Fruit fly (Drosophila melanogaster) whole organism, embryonic: ENCODE data around the gene tplus3b.

Experiments
- Asciz ChIP-seq: fragments of 200-800 bp; sonication (Bioruptor generic); optimal IDR thresholded peaks from 2 replicates; lab custom pipeline; 2017; ENCODE audit warnings: missing biosample characterization, mild to moderate bottlenecking, missing genetic modification characterization, missing genetic modification reagents
- CG11093 ChIP-seq: fragments of 200-800 bp; sonication (Bioruptor generic); IDR thresholded peaks from 3 replicates; pipeline ENCODE4 v1.3.6; 2022; ENCODE audit warnings: missing biosample characterization, missing genetic modification characterization
- CG13123 ChIP-seq: fragments of 200-800 bp; sonication (Bioruptor generic); optimal IDR thresholded peaks from 2 replicates; lab custom pipeline; 2016; ENCODE audit warnings: missing biosample characterization, missing genetic modification characterization
- CG13296 ChIP-seq: fragments of 200-800 bp; sonication (Bioruptor generic); optimal IDR thresholded peaks from 3 replicates; lab custom pipeline; 2018; ENCODE audit warnings: missing biosample characterization, mild to moderate bottlenecking, missing genetic modification characterization
- CG13894 ChIP-seq: fragments of 200-800 bp; sonication (Bioruptor generic); optimal IDR thresholded peaks from 3 replicates; lab custom pipeline; 2018; ENCODE audit warnings: missing biosample characterization, mild to moderate bottlenecking, missing genetic modification characterization, moderate library complexity
- CG18476 ChIP-seq: fragments of 200-800 bp; sonication (Bioruptor generic); optimal IDR thresholded peaks from 2 replicates; lab custom pipeline; 2016; ENCODE audit warnings: missing biosample characterization, mild to moderate bottlenecking, missing genetic modification characterization
- CG18599 ChIP-seq: fragments of 200-800 bp; sonication (Bioruptor generic); optimal IDR thresholded peaks from 3 replicates; lab custom pipeline; 2017; ENCODE audit warnings: missing biosample characterization, missing genetic modification characterization, mild to moderate bottlenecking, moderate library complexity, missing genetic modification reagents
- CG31365 ChIP-seq: fragments of 200-800 bp; sonication (Bioruptor generic); optimal IDR thresholded peaks from 2 replicates; lab custom pipeline; 2018; ENCODE audit warnings: missing biosample characterization, mild to moderate bottlenecking, missing genetic modification characterization
- CG34422 ChIP-seq: fragments of 200-800 bp; sonication (Bioruptor generic); IDR thresholded peaks from 3 replicates; pipeline ENCODE4 v1.3.6; 2022; ENCODE audit warnings: missing biosample characterization, missing genetic modification characterization
- CG4707 ChIP-seq: fragments of 200-800 bp; sonication (Bioruptor generic); optimal IDR thresholded peaks from 2 replicates; lab custom pipeline; 2018; ENCODE audit warnings: missing biosample characterization, mild to moderate bottlenecking, missing genetic modification characterization, moderate library complexity
- CG5180 ChIP-seq: fragments of 200-800 bp; sonication (Bioruptor generic); optimal IDR thresholded peaks from 3 replicates; lab custom pipeline; 2017; ENCODE audit warnings: missing biosample characterization, missing genetic modification characterization, mild to moderate bottlenecking, moderate library complexity, missing genetic modification reagents
- CG7357 ChIP-seq: fragments of 200-800 bp; sonication (Bioruptor generic); IDR thresholded peaks from 3 replicates; pipeline ENCODE4 v1.3.6; 2022; ENCODE audit warnings: missing biosample characterization, missing genetic modification characterization
- CG8478 ChIP-seq: fragments of >200 bp; optimal IDR thresholded peaks from 2 replicates; lab custom pipeline; 2018
- CG8765 ChIP-seq: fragments of 200-800 bp; sonication (Bioruptor generic); IDR thresholded peaks from 2 replicates; pipeline ENCODE4 v1.3.6; 2022; ENCODE audit warnings: missing biosample characterization, missing genetic modification characterization
- D19A ChIP-seq: fragments of 200-800 bp; optimal IDR thresholded peaks from 3 replicates; lab custom pipeline; 2019; ENCODE audit warnings: missing biosample characterization, mild to moderate bottlenecking, missing genetic modification characterization, moderate library complexity
- Dad ChIP-seq: fragments of 200-800 bp; sonication (Bioruptor generic); optimal IDR thresholded peaks from 3 replicates; lab custom pipeline; 2016; ENCODE audit warnings: missing biosample characterization, missing genetic modification characterization
- E2f2 ChIP-seq: fragments of 200-800 bp; sonication (Bioruptor generic); IDR thresholded peaks from 2 replicates; pipeline ENCODE4 v1.3.6; 2022; ENCODE audit warnings: missing biosample characterization, missing genetic modification characterization
- Eip74EF ChIP-seq, 2 experiments: fragments of 200-800 bp in 1 of 2; fragments of >200 bp in 1 of 2; sonication (Bioruptor generic) in 1 of 2; optimal IDR thresholded peaks; 2 replicates each; lab custom pipeline; 2017 to 2019; ENCODE audit warnings: missing biosample characterization in 2 of 2, missing genetic modification characterization in 2 of 2, mild to moderate bottlenecking in 1 of 2, moderate library complexity in 1 of 2
- Fer3 ChIP-seq: fragments of 200-800 bp; sonication (Bioruptor generic); optimal IDR thresholded peaks from 2 replicates; lab custom pipeline; 2018; ENCODE audit warnings: missing biosample characterization, mild to moderate bottlenecking, missing genetic modification characterization, moderate library complexity
- GATAe ChIP-seq: fragments of 200-800 bp; sonication (Bioruptor generic); conservative IDR thresholded peaks from 2 replicates; pipeline ENCODE4 v1.3.6; 2022; ENCODE audit warnings: missing biosample characterization, missing genetic modification characterization
- HLH4C ChIP-seq: fragments of 200-800 bp; sonication (Bioruptor generic); IDR thresholded peaks from 3 replicates; pipeline ENCODE4 v1.3.6; 2022; ENCODE audit warnings: missing biosample characterization, missing genetic modification characterization; ENCODE audit not compliant: partially characterized antibody
- HLH54F ChIP-seq: fragments of 200-800 bp; sonication (Bioruptor generic); optimal IDR thresholded peaks from 3 replicates; lab custom pipeline; 2016; ENCODE audit warnings: missing biosample characterization, missing genetic modification characterization
- Hmr ChIP-seq: fragments of 200-800 bp; sonication (Bioruptor generic); optimal IDR thresholded peaks from 3 replicates; lab custom pipeline; 2017; ENCODE audit warnings: mild to moderate bottlenecking, missing biosample characterization, missing genetic modification reagents, missing genetic modification characterization
- Jarid2 ChIP-seq: fragments of 200-800 bp; sonication (Bioruptor generic); optimal IDR thresholded peaks from 3 replicates; lab custom pipeline; 2017; ENCODE audit warnings: mild to moderate bottlenecking, missing biosample characterization, missing genetic modification reagents, missing genetic modification characterization
- NC2α ChIP-seq: fragments of 200-800 bp; sonication (Bioruptor generic); optimal IDR thresholded peaks from 2 replicates; lab custom pipeline; 2016; ENCODE audit warnings: missing biosample characterization, missing genetic modification characterization
- Scr ChIP-seq: fragments of 200-800 bp; sonication (Bioruptor generic); IDR thresholded peaks from 2 replicates; pipeline ENCODE4 v1.3.6; 2022; ENCODE audit warnings: missing biosample characterization, missing genetic modification characterization; ENCODE audit not compliant: partially characterized antibody
- TFAM ChIP-seq: fragments of 200-800 bp; sonication (Bioruptor generic); optimal IDR thresholded peaks from 2 replicates; lab custom pipeline; 2017; ENCODE audit warnings: missing biosample characterization, missing genetic modification characterization, inconsistent platforms
- ara ChIP-seq: fragments of 200-800 bp; sonication (Bioruptor generic); IDR thresholded peaks from 2 replicates; pipeline ENCODE4 v1.3.6; 2022; ENCODE audit warnings: missing biosample characterization, missing genetic modification characterization
- ase ChIP-seq: fragments of 200-800 bp; sonication (Bioruptor generic); IDR thresholded peaks from 3 replicates; pipeline ENCODE4 v1.3.6; 2022; ENCODE audit warnings: missing biosample characterization, missing genetic modification characterization
- ato ChIP-seq: fragments of 200-800 bp; sonication (Bioruptor generic); IDR thresholded peaks from 2 replicates; pipeline ENCODE4 v1.3.6; 2022; ENCODE audit warnings: missing biosample characterization, missing genetic modification characterization; ENCODE audit not compliant: partially characterized antibody
- crp ChIP-seq, 2 experiments: fragments of 200-800 bp; sonication (Bioruptor generic); optimal IDR thresholded peaks; 2 replicates in 1 of 2; 3 replicates in 1 of 2; lab custom pipeline; 2017; ENCODE audit warnings: missing biosample characterization in 2 of 2, missing genetic modification characterization in 2 of 2, mild to moderate bottlenecking in 1 of 2, moderate library complexity in 1 of 2
- gcm ChIP-seq: fragments of 200-800 bp; sonication (Bioruptor generic); optimal IDR thresholded peaks from 2 replicates; lab custom pipeline; 2019; ENCODE audit warnings: missing biosample characterization, mild to moderate bottlenecking, missing genetic modification characterization, moderate library complexity
- gfzf ChIP-seq: fragments of 200-800 bp; sonication (Bioruptor generic); optimal IDR thresholded peaks from 2 replicates; lab custom pipeline; 2016; ENCODE audit warnings: missing biosample characterization, mild to moderate bottlenecking, missing genetic modification characterization, moderate library complexity
- ham ChIP-seq: fragments of 200-800 bp; sonication (Bioruptor generic); IDR thresholded peaks from 2 replicates; pipeline ENCODE4 v1.3.6; 2022; ENCODE audit warnings: missing biosample characterization, missing genetic modification characterization
- insv ChIP-seq, 2 experiments: fragments of 200-800 bp; sonication (Bioruptor generic); optimal IDR thresholded peaks; 3 replicates each; lab custom pipeline; 2016 to 2018; ENCODE audit warnings: missing biosample characterization in 2 of 2, missing genetic modification characterization in 2 of 2
- inv ChIP-seq: fragments of 200-800 bp; sonication (Bioruptor generic); IDR thresholded peaks from 2 replicates; pipeline ENCODE4 v1.3.6; 2022; ENCODE audit warnings: missing biosample characterization, missing genetic modification characterization; ENCODE audit not compliant: partially characterized antibody
- nerfin-1 ChIP-seq: fragments of 200-800 bp; sonication (Bioruptor generic); optimal IDR thresholded peaks from 3 replicates; lab custom pipeline; 2019; ENCODE audit warnings: missing biosample characterization, mild to moderate bottlenecking, missing genetic modification characterization, moderate library complexity
- nerfin-2 ChIP-seq: fragments of 200-800 bp; sonication (Bioruptor generic); IDR thresholded peaks from 2 replicates; pipeline ENCODE4 v1.3.6; 2022; ENCODE audit warnings: missing biosample characterization, missing genetic modification characterization; ENCODE audit not compliant: partially characterized antibody
- nom ChIP-seq: fragments of 200-800 bp; sonication (Bioruptor generic); optimal IDR thresholded peaks from 2 replicates; lab custom pipeline; 2017; ENCODE audit warnings: missing biosample characterization, missing genetic modification characterization, mild to moderate bottlenecking, moderate library complexity, missing genetic modification reagents
- pzg ChIP-seq: fragments of 200-800 bp; sonication (Bioruptor generic); optimal IDR thresholded peaks from 3 replicates; lab custom pipeline; 2018; ENCODE audit warnings: missing biosample characterization, mild to moderate bottlenecking, missing genetic modification characterization, moderate library complexity
- rib ChIP-seq: fragments of 200-800 bp; sonication (Bioruptor generic); IDR thresholded peaks from 2 replicates; pipeline ENCODE4 v1.3.6; 2022; ENCODE audit warnings: missing biosample characterization, missing genetic modification characterization
- row ChIP-seq: fragments of 200-800 bp; sonication (Bioruptor generic); IDR thresholded peaks from 3 replicates; pipeline ENCODE4 v1.3.6; 2022; ENCODE audit warnings: missing biosample characterization, missing genetic modification characterization
- salm ChIP-seq: fragments of 200-800 bp; sonication (Bioruptor generic); optimal IDR thresholded peaks from 2 replicates; lab custom pipeline; 2018; ENCODE audit warnings: missing biosample characterization, mild to moderate bottlenecking, missing genetic modification characterization
- scrt ChIP-seq: fragments of 200-800 bp; sonication (Bioruptor generic); optimal IDR thresholded peaks from 2 replicates; lab custom pipeline; 2018; ENCODE audit warnings: missing biosample characterization, mild to moderate bottlenecking, missing genetic modification characterization, moderate library complexity
- seq ChIP-seq: fragments of 200-800 bp; sonication (Bioruptor generic); IDR thresholded peaks from 2 replicates; pipeline ENCODE4 v1.3.6; 2022; ENCODE audit warnings: missing biosample characterization, missing genetic modification characterization
- sr ChIP-seq: fragments of 200-800 bp; sonication (Bioruptor generic); IDR thresholded peaks from 3 replicates; pipeline ENCODE4 v1.3.6; 2022; ENCODE audit warnings: missing biosample characterization, missing genetic modification characterization
- tll ChIP-seq, 2 experiments: fragments of 200-800 bp in 1 of 2; fragments of >200 bp in 1 of 2; sonication (Bioruptor generic) in 1 of 2; optimal IDR thresholded peaks; 2 replicates each; lab custom pipeline; 2017 to 2019; ENCODE audit warnings: missing biosample characterization in 2 of 2, missing genetic modification characterization in 2 of 2, mild to moderate bottlenecking in 1 of 2, moderate library complexity in 1 of 2
- zen ChIP-seq: fragments of 200-800 bp; sonication (Bioruptor generic); optimal IDR thresholded peaks from 3 replicates; lab custom pipeline; 2018; ENCODE audit warnings: missing biosample characterization, mild to moderate bottlenecking, missing genetic modification characterization, moderate library complexity
- zen2 ChIP-seq: fragments of 200-800 bp; sonication (Bioruptor generic); IDR thresholded peaks from 3 replicates; pipeline ENCODE4 v1.3.6; 2022; ENCODE audit warnings: missing biosample characterization, missing genetic modification characterization; ENCODE audit not compliant: partially characterized antibody

Gene tplus3b

dm6 chr2L:22146247-22146646 lies 42.0 kb upstream of the tplus3b start:
- TF ChIP-seq zen2 (GFP tag; lab: Robert Waterston, UW) (peak; percentile 21; the same call in 1 of the 3 replicates), Fer3 (tag; lab: Kevin White, UChicago) (no peak), NC2α (GFP tag; lab: Kevin White, UChicago) (no peak), scrt (peak; percentile 42), D19A (tag; lab: Kevin White, UChicago) (no peak), CG8478 (lab: Kevin White, UChicago) (no peak), Dad (no peak), Eip74EF (GFP tag; optimal IDR thresholded peaks at IDR 0.05; lab: Kevin White, UChicago) (no peak), ara (GFP tag; lab: Robert Waterston, UW) (0 out of 2 replicates have a peak, but pooled peaks have one; percentile 28), CG4707 (no peak), Scr (GFP tag; lab: Robert Waterston, UW) (peak; percentile 57), CG7357 (GFP tag; lab: Robert Waterston, UW) (no peak), crp (GFP tag; optimal IDR thresholded peaks at IDR 0.05; lab: Kevin White, UChicago) (peak in 1 of 2 experiments; percentile 80), HLH4C (GFP tag; lab: Robert Waterston, UW) (peak; percentile 49; the same call in 2 of the 3 replicates), sr (GFP tag; lab: Robert Waterston, UW) (no peak), CG34422 (GFP tag; lab: Robert Waterston, UW) (0 out of 3 replicates have a peak, but pooled peaks have one; percentile 18), nom (no peak), CG13894 (tag; lab: Kevin White, UChicago) (no peak), rib (0 out of 2 replicates have a peak, but pooled peaks have one; percentile 15), CG8765 (no peak), ato (GFP tag; lab: Robert Waterston, UW) (no peak), ham (no peak), Jarid2 (GFP tag; lab: Kevin White, UChicago) (no peak), nerfin-1 (tag; lab: Kevin White, UChicago) (peak; percentile 70), inv (GFP tag; lab: Robert Waterston, UW) (peak; percentile 42; the same call in 1 of the 2 replicates), seq (GFP tag; lab: Robert Waterston, UW) (no peak), tll (GFP tag; optimal IDR thresholded peaks at IDR 0.05; lab: Kevin White, UChicago) (no peak), CG18476 (no peak), gfzf (GFP tag; lab: Kevin White, UChicago) (no peak), Asciz (GFP tag; lab: Kevin White, UChicago) (no peak), CG31365 (tag; lab: Kevin White, UChicago) (peak; percentile 24), CG11093 (GFP tag; lab: Robert Waterston, UW) (no peak), TFAM (no peak), CG13123 (no peak), CG13296 (GFP tag; lab: Kevin White, UChicago) (no peak), nerfin-2 (0 out of 2 replicates have a peak, but pooled peaks have one; percentile 22), row (GFP tag; lab: Robert Waterston, UW) (no peak), salm (tag; lab: Kevin White, UChicago) (no peak), HLH54F (GFP tag; lab: Kevin White, UChicago) (no peak), ase (GFP tag; lab: Robert Waterston, UW) (no peak), Hmr (peak; percentile 16), gcm (GFP tag; lab: Kevin White, UChicago) (no peak), CG5180 (GFP tag; lab: Kevin White, UChicago) (no peak), pzg (GFP tag; lab: Kevin White, UChicago) (peak; percentile 46), insv (GFP tag; optimal IDR thresholded peaks at IDR 0.05; lab: Kevin White, UChicago) (no peak), GATAe (no peak), CG18599 (GFP tag; lab: Kevin White, UChicago) (no peak), E2f2 (GFP tag; lab: Robert Waterston, UW) (no peak), zen (tag; lab: Kevin White, UChicago) (no peak)
